Worm (Caenorhabditis elegans) whole organism, L1 larva: ENCODE data around the gene T09F3.5.

Source experiments
- C04F5.9 ChIP-seq: sonication (generic microtip); optimal IDR thresholded peaks from 2 replicates; lab custom pipeline; 2016; ENCODE audit warnings: missing genetic modification characterization, missing compliant biosample characterization
- F16B12.6 ChIP-seq: fragments of 150-350 bp; optimal IDR thresholded peaks from 2 replicates; lab custom pipeline; 2014; ENCODE audit warnings: missing biosample characterization, missing genetic modification characterization
- Y116A8C.19 ChIP-seq: sonication (generic microtip); optimal IDR thresholded peaks from 2 replicates; lab custom pipeline; 2016; ENCODE audit warnings: missing compliant biosample characterization, missing genetic modification characterization, borderline replicate concordance
- aha-1 ChIP-seq: fragments of 150-350 bp; optimal IDR thresholded peaks from 2 replicates; lab custom pipeline; 2014; ENCODE audit warnings: missing biosample characterization, missing genetic modification characterization
- aly-2 ChIP-seq: fragments of 150-350 bp; optimal IDR thresholded peaks from 2 replicates; lab custom pipeline; 2014; ENCODE audit warnings: missing biosample characterization, missing genetic modification characterization
- ama-1 ChIP-seq: fragments of 150-350 bp; optimal IDR thresholded peaks from 2 replicates; lab custom pipeline; 2014
- blmp-1 ChIP-seq: fragments of 150-350 bp; optimal IDR thresholded peaks from 2 replicates; lab custom pipeline; 2014; ENCODE audit warnings: missing biosample characterization, missing genetic modification characterization
- ces-1 ChIP-seq: fragments of 150-350 bp; optimal IDR thresholded peaks from 2 replicates; lab custom pipeline; 2014; ENCODE audit warnings: missing biosample characterization, missing genetic modification reagents, missing genetic modification characterization
- dpl-1 ChIP-seq, 3 experiments: fragments of 150-350 bp in 2 of 3; sonication (generic microtip) in 1 of 3; optimal IDR thresholded peaks; 2 replicates each; lab custom pipeline; 2014 to 2017; ENCODE audit warnings: missing biosample characterization in 3 of 3, missing genetic modification characterization in 3 of 3, missing genetic modification reagents in 3 of 3
- efl-3 ChIP-seq: fragments of 200-800 bp; sonication (Bioruptor generic); optimal IDR thresholded peaks from 2 replicates; lab custom pipeline; 2018; ENCODE audit warnings: mild to moderate bottlenecking, missing genetic modification characterization, missing compliant biosample characterization
- elt-2 ChIP-seq: sonication (generic microtip); optimal IDR thresholded peaks from 2 replicates; lab custom pipeline; 2016; ENCODE audit warnings: missing genetic modification characterization, mild to moderate bottlenecking, inconsistent platforms, missing compliant biosample characterization, missing genetic modification reagents
- fkh-10 ChIP-seq: sonication (generic microtip); optimal IDR thresholded peaks from 2 replicates; lab custom pipeline; 2017; ENCODE audit warnings: missing biosample characterization, missing genetic modification reagents, missing genetic modification characterization
- grh-1 ChIP-seq: fragments of 200-800 bp; sonication (Bioruptor generic); IDR thresholded peaks from 2 replicates; pipeline ENCODE4 v1.3.6; 2022; ENCODE audit warnings: missing genetic modification reagents, missing genetic modification characterization, missing compliant biosample characterization
- irx-1 ChIP-seq: sonication (generic microtip); optimal IDR thresholded peaks from 2 replicates; lab custom pipeline; 2016; ENCODE audit warnings: missing genetic modification characterization, missing compliant biosample characterization
- lin-13 ChIP-seq: fragments of 150-350 bp; optimal IDR thresholded peaks from 2 replicates; lab custom pipeline; 2014; ENCODE audit warnings: missing biosample characterization, missing genetic modification reagents, missing genetic modification characterization
- lin-15B ChIP-seq: fragments of 150-350 bp; sonication (generic microtip); optimal IDR thresholded peaks from 3 replicates; lab custom pipeline; 2014; ENCODE audit warnings: missing biosample characterization, missing genetic modification characterization
- lin-39 ChIP-seq: fragments of 150-350 bp; optimal IDR thresholded peaks from 2 replicates; lab custom pipeline; 2014; ENCODE audit warnings: missing biosample characterization, missing genetic modification reagents, missing genetic modification characterization
- lir-3 ChIP-seq: sonication (generic microtip); optimal IDR thresholded peaks from 2 replicates; lab custom pipeline; 2016; ENCODE audit warnings: mild to moderate bottlenecking, missing genetic modification characterization, moderate library complexity, missing compliant biosample characterization; ENCODE audit not compliant: poor library complexity
- nhr-11 ChIP-seq: fragments of 150-350 bp; optimal IDR thresholded peaks from 2 replicates; lab custom pipeline; 2014; ENCODE audit warnings: missing biosample characterization, missing genetic modification characterization
- nhr-19 ChIP-seq: fragments of 200-800 bp; sonication (Bioruptor generic); conservative IDR thresholded peaks from 2 replicates; pipeline ENCODE4 v1.3.6; 2022; ENCODE audit warnings: missing genetic modification characterization, missing compliant biosample characterization
- nhr-20 ChIP-seq: sonication (generic microtip); optimal IDR thresholded peaks from 2 replicates; lab custom pipeline; 2016; ENCODE audit warnings: mild to moderate bottlenecking, missing genetic modification characterization, missing compliant biosample characterization
- nhr-237 ChIP-seq: fragments of 150-350 bp; optimal IDR thresholded peaks from 2 replicates; lab custom pipeline; 2014; ENCODE audit warnings: missing biosample characterization, missing genetic modification characterization
- nhr-28 ChIP-seq: fragments of 150-350 bp; optimal IDR thresholded peaks from 2 replicates; lab custom pipeline; 2014; ENCODE audit warnings: missing biosample characterization, missing genetic modification characterization
- nhr-47 ChIP-seq: sonication (generic microtip); optimal IDR thresholded peaks from 2 replicates; lab custom pipeline; 2016; ENCODE audit warnings: mild to moderate bottlenecking, missing genetic modification characterization, moderate library complexity, missing compliant biosample characterization
- nhr-71 ChIP-seq: sonication (generic microtip); optimal IDR thresholded peaks from 2 replicates; lab custom pipeline; 2016; ENCODE audit warnings: mild to moderate bottlenecking, missing genetic modification characterization, moderate library complexity, missing compliant biosample characterization
- nhr-85 ChIP-seq: sonication (generic microtip); peaks from one replicate; lab custom pipeline; 2016; ENCODE audit warnings: missing genetic modification characterization, inconsistent platforms, missing compliant biosample characterization
- nhr-90 ChIP-seq: sonication (generic microtip); optimal IDR thresholded peaks from 2 replicates; lab custom pipeline; 2016; ENCODE audit warnings: mild to moderate bottlenecking, missing genetic modification characterization, missing compliant biosample characterization; ENCODE audit not compliant: poor library complexity
- pag-3 ChIP-seq: sonication (generic microtip); optimal IDR thresholded peaks from 2 replicates; lab custom pipeline; 2017; ENCODE audit warnings: missing genetic modification characterization, mild to moderate bottlenecking, missing compliant biosample characterization, antibody characterized with exemption, borderline replicate concordance; ENCODE audit not compliant: insufficient read depth
- pax-3 ChIP-seq: fragments of 200-800 bp; sonication (Bioruptor generic); optimal IDR thresholded peaks from 2 replicates; lab custom pipeline; 2018; ENCODE audit warnings: mild to moderate bottlenecking, missing genetic modification characterization, moderate library complexity, missing compliant biosample characterization
- rnt-1 ChIP-seq: sonication (generic microtip); optimal IDR thresholded peaks from 2 replicates; lab custom pipeline; 2016; ENCODE audit warnings: mild to moderate bottlenecking, missing genetic modification characterization, moderate library complexity, missing compliant biosample characterization
- sptf-1 ChIP-seq: fragments of 150-350 bp; optimal IDR thresholded peaks from 2 replicates; lab custom pipeline; 2014; ENCODE audit warnings: missing biosample characterization, missing genetic modification characterization
- swsn-7 ChIP-seq: sonication (generic microtip); optimal IDR thresholded peaks from 2 replicates; lab custom pipeline; 2016; ENCODE audit warnings: missing genetic modification characterization, missing compliant biosample characterization
- tlp-1 ChIP-seq: fragments of 150-350 bp; optimal IDR thresholded peaks from 2 replicates; lab custom pipeline; 2014; ENCODE audit warnings: missing biosample characterization, missing genetic modification characterization
- unc-130 ChIP-seq: fragments of 150-350 bp; optimal IDR thresholded peaks from 2 replicates; lab custom pipeline; 2017; ENCODE audit warnings: missing biosample characterization, missing genetic modification characterization, inconsistent platforms
- unc-30 ChIP-seq: sonication (generic microtip); optimal IDR thresholded peaks from 2 replicates; lab custom pipeline; 2017; ENCODE audit warnings: missing biosample characterization, missing genetic modification characterization
- unc-98 ChIP-seq: fragments of 200-800 bp; sonication (Bioruptor generic); IDR thresholded peaks from 2 replicates; pipeline ENCODE4 v1.3.6; 2022; ENCODE audit warnings: missing genetic modification characterization, missing compliant biosample characterization
- vab-15 ChIP-seq: sonication (generic microtip); optimal IDR thresholded peaks from 2 replicates; lab custom pipeline; 2017; ENCODE audit warnings: missing genotype, mild to moderate bottlenecking, missing genetic modification characterization, missing compliant biosample characterization
- zag-1 ChIP-seq: fragments of 150-350 bp; optimal IDR thresholded peaks from 2 replicates; lab custom pipeline; 2014; ENCODE audit warnings: missing biosample characterization, missing genetic modification characterization
- zip-4 ChIP-seq: fragments of 200-800 bp; sonication (Bioruptor generic); optimal IDR thresholded peaks from 2 replicates; lab custom pipeline; 2018; ENCODE audit warnings: mild to moderate bottlenecking, missing genetic modification characterization, moderate library complexity, missing compliant biosample characterization

T09F3.5 gene

ce11 chrII:10447348-10448316 is 51.0 kb downstream of the T09F3.5 start, which contains the start of gene ZK673.2 (continued):
- TF ChIP-seq nhr-90 (tag; lab: Kevin White, UChicago) (peak; percentile 46), nhr-28 (tag; lab: Kevin White, UChicago) (no peak), nhr-85 (tag; lab: Kevin White, UChicago) (peak; percentile 94), irx-1 (tag; lab: Kevin White, UChicago) (no peak), C04F5.9 (tag; lab: Kevin White, UChicago) (no peak), lir-3 (tag; lab: Kevin White, UChicago) (no peak), aly-2 (tag; lab: Kevin White, UChicago) (no peak), elt-2 (tag; lab: Kevin White, UChicago) (peak; percentile 74), blmp-1 (tag; lab: Kevin White, UChicago) (peak; percentile 80), lin-13 (peak; percentile 21), nhr-71 (tag; lab: Kevin White, UChicago) (peak; percentile 75), sptf-1 (no peak), pag-3 (no peak), nhr-47 (tag; lab: Kevin White, UChicago) (no peak), nhr-20 (tag; lab: Kevin White, UChicago) (peak; percentile 67), nhr-19 (peak; percentile 45; the same call in 1 of the 2 replicates), zag-1 (tag; lab: Kevin White, UChicago) (no peak), efl-3 (no peak), fkh-10 (GFP tag; lab: Kevin White, UChicago) (no peak), tlp-1 (tag; lab: Kevin White, UChicago) (no peak), pax-3 (tag; lab: Kevin White, UChicago) (no peak), nhr-11 (tag; lab: Kevin White, UChicago) (peak; percentile 32), grh-1 (GFP tag; lab: Robert Waterston, UW) (peak; percentile 72), rnt-1 (tag; lab: Kevin White, UChicago) (peak; percentile 3), aha-1 (no peak), zip-4 (GFP tag; lab: Kevin White, UChicago) (no peak), lin-39 (tag; lab: Kevin White, UChicago) (no peak), vab-15 (tag; lab: Kevin White, UChicago) (peak; percentile 1), nhr-237 (tag; lab: Kevin White, UChicago) (no peak), ces-1 (no peak), ama-1 (lab: Kevin White, UChicago) (no peak), dpl-1 (GFP tag; optimal IDR thresholded peaks at IDR 0.05; lab: Kevin White, UChicago) (no peak), unc-30 (tag; lab: Kevin White, UChicago) (no peak), lin-15B (no peak), swsn-7 (tag; lab: Kevin White, UChicago) (no peak), unc-130 (tag; lab: Kevin White, UChicago) (no peak), Y116A8C.19 (no peak), unc-98 (GFP tag; lab: Robert Waterston, UW) (no peak), F16B12.6 (tag; lab: Kevin White, UChicago) (no peak)
